Fruit fly (Drosophila melanogaster) whole organism, embryonic: ENCODE results near the gene Vps13D.

Source experiments
- Adf1 ChIP-seq: fragments of 200-800 bp; sonication (Bioruptor generic); IDR thresholded peaks from 2 replicates; pipeline ENCODE4 v1.3.6; 2022; ENCODE audit warnings: missing biosample characterization, missing genetic modification characterization
- Asciz ChIP-seq: fragments of 200-800 bp; sonication (Bioruptor generic); optimal IDR thresholded peaks from 2 replicates; lab custom pipeline; 2017; ENCODE audit warnings: missing biosample characterization, mild to moderate bottlenecking, missing genetic modification characterization, missing genetic modification reagents
- Awh ChIP-seq: fragments of 200-800 bp; sonication (Bioruptor generic); IDR thresholded peaks from 2 replicates; pipeline ENCODE4, ENCODE4 v1.3.6; 2022; ENCODE audit warnings: missing biosample characterization, missing genetic modification characterization
- B-H1 ChIP-seq: fragments of 200-800 bp; sonication (Bioruptor generic); IDR thresholded peaks from 3 replicates; pipeline ENCODE4 v1.3.6; 2022; ENCODE audit warnings: missing biosample characterization, missing genetic modification characterization
- CG10267 ChIP-seq: fragments of 200-800 bp; sonication (Bioruptor generic); optimal IDR thresholded peaks from 2 replicates; lab custom pipeline; 2018; ENCODE audit warnings: missing biosample characterization, mild to moderate bottlenecking, missing genetic modification characterization, moderate library complexity
- CG11723 ChIP-seq: fragments of 200-800 bp; sonication (Bioruptor generic); optimal IDR thresholded peaks from 2 replicates; lab custom pipeline; 2017; ENCODE audit warnings: missing biosample characterization, mild to moderate bottlenecking, missing genetic modification characterization
- CG12391 ChIP-seq: fragments of 200-800 bp; sonication (Bioruptor generic); optimal IDR thresholded peaks from 3 replicates; lab custom pipeline; 2018; ENCODE audit warnings: missing biosample characterization, mild to moderate bottlenecking, missing genetic modification characterization, moderate library complexity
- CG13894 ChIP-seq: fragments of 200-800 bp; sonication (Bioruptor generic); optimal IDR thresholded peaks from 3 replicates; lab custom pipeline; 2018; ENCODE audit warnings: missing biosample characterization, mild to moderate bottlenecking, missing genetic modification characterization, moderate library complexity
- CG1603 ChIP-seq: fragments of 200-800 bp; sonication (Bioruptor generic); optimal IDR thresholded peaks from 2 replicates; lab custom pipeline; 2019; ENCODE audit warnings: missing biosample characterization, mild to moderate bottlenecking, missing genetic modification characterization, moderate library complexity
- CG16815 ChIP-seq: fragments of 200-800 bp; sonication (Bioruptor generic); optimal IDR thresholded peaks from 3 replicates; lab custom pipeline; 2017; ENCODE audit warnings: missing biosample characterization, mild to moderate bottlenecking, missing genetic modification characterization
- CG1792 ChIP-seq: fragments of 200-800 bp; sonication (Bioruptor generic); optimal IDR thresholded peaks from 2 replicates; lab custom pipeline; 2016; ENCODE audit warnings: missing biosample characterization, missing genetic modification characterization
- CG18599 ChIP-seq: fragments of 200-800 bp; sonication (Bioruptor generic); optimal IDR thresholded peaks from 3 replicates; lab custom pipeline; 2017; ENCODE audit warnings: missing biosample characterization, missing genetic modification characterization, mild to moderate bottlenecking, moderate library complexity, missing genetic modification reagents
- CG4707 ChIP-seq: fragments of 200-800 bp; sonication (Bioruptor generic); optimal IDR thresholded peaks from 2 replicates; lab custom pipeline; 2018; ENCODE audit warnings: missing biosample characterization, mild to moderate bottlenecking, missing genetic modification characterization, moderate library complexity
- CG6272 ChIP-seq: fragments of 200-800 bp; sonication (Bioruptor generic); IDR thresholded peaks from 2 replicates; pipeline ENCODE4 v1.3.6; 2022; ENCODE audit warnings: missing biosample characterization, missing genetic modification characterization
- CG6791 ChIP-seq: fragments of 200-800 bp; sonication (Bioruptor generic); IDR thresholded peaks from 3 replicates; pipeline ENCODE4 v1.3.6; 2022; ENCODE audit warnings: missing biosample characterization, missing genetic modification characterization; ENCODE audit not compliant: partially characterized antibody
- CG7928 ChIP-seq: fragments of 200-800 bp; sonication (Bioruptor generic); optimal IDR thresholded peaks from 2 replicates; lab custom pipeline; 2017; ENCODE audit warnings: missing biosample characterization, mild to moderate bottlenecking, missing genetic modification characterization
- CG8478 ChIP-seq: fragments of >200 bp; optimal IDR thresholded peaks from 2 replicates; lab custom pipeline; 2018
- Camta ChIP-seq: fragments of 200-800 bp; sonication (Bioruptor generic); optimal IDR thresholded peaks from 2 replicates; lab custom pipeline; 2016; ENCODE audit warnings: missing biosample characterization, missing genetic modification characterization
- Fer2 ChIP-seq: fragments of 200-800 bp; sonication (Bioruptor generic); optimal IDR thresholded peaks from 2 replicates; lab custom pipeline; 2018; ENCODE audit warnings: missing biosample characterization, mild to moderate bottlenecking, missing genetic modification characterization, moderate library complexity
- Gug ChIP-seq: fragments of 200-800 bp; sonication (Bioruptor generic); IDR thresholded peaks from 4 replicates; pipeline ENCODE4 v1.3.6; 2022; ENCODE audit warnings: missing biosample characterization, missing genetic modification characterization
- HHEX ChIP-seq: fragments of 200-800 bp; sonication (Bioruptor generic); optimal IDR thresholded peaks from 3 replicates; lab custom pipeline; 2017; ENCODE audit warnings: missing biosample characterization, mild to moderate bottlenecking, missing genetic modification characterization, missing genetic modification reagents
- HLH4C ChIP-seq: fragments of 200-800 bp; sonication (Bioruptor generic); IDR thresholded peaks from 3 replicates; pipeline ENCODE4 v1.3.6; 2022; ENCODE audit warnings: missing biosample characterization, missing genetic modification characterization; ENCODE audit not compliant: partially characterized antibody
- Hr39 ChIP-seq: fragments of >200 bp; optimal IDR thresholded peaks from 2 replicates; lab custom pipeline; 2017
- Med ChIP-seq: fragments of 200-800 bp; sonication (Bioruptor generic); peaks from one replicate; lab custom pipeline; 2016; ENCODE audit warnings: missing biosample characterization, missing genetic modification characterization, mild to moderate bottlenecking, inconsistent platforms, moderate library complexity
- NC2β ChIP-seq: fragments of 200-800 bp; sonication (Bioruptor generic); optimal IDR thresholded peaks from 2 replicates; lab custom pipeline; 2016; ENCODE audit warnings: missing biosample characterization, missing genetic modification characterization
- NFAT ChIP-seq: fragments of 200-800 bp; sonication (Bioruptor generic); IDR thresholded peaks from 2 replicates; pipeline ENCODE4 v1.3.6; 2022; ENCODE audit warnings: missing biosample characterization, missing genetic modification characterization
- Nf-YB ChIP-seq: fragments of 200-800 bp; sonication (Bioruptor generic); optimal IDR thresholded peaks from 3 replicates; lab custom pipeline; 2019; ENCODE audit warnings: missing biosample characterization, mild to moderate bottlenecking, missing genetic modification characterization, moderate library complexity
- Oaz ChIP-seq: fragments of 200-800 bp; sonication (Bioruptor generic); IDR thresholded peaks from 2 replicates; pipeline ENCODE4 v1.3.6; 2022; ENCODE audit warnings: missing biosample characterization, missing genetic modification characterization
- Oli ChIP-seq: fragments of 200-800 bp; sonication (Bioruptor generic); optimal IDR thresholded peaks from 2 replicates; lab custom pipeline; 2018; ENCODE audit warnings: missing biosample characterization, mild to moderate bottlenecking, missing genetic modification characterization, moderate library complexity
- Sox100B ChIP-seq: fragments of 200-800 bp; sonication (Bioruptor generic); optimal IDR thresholded peaks from 3 replicates; lab custom pipeline; 2018; ENCODE audit warnings: missing biosample characterization, mild to moderate bottlenecking, missing genetic modification characterization
- Stat92E ChIP-seq, 3 experiments: fragments of >200 bp in 2 of 3; fragments of 200-800 bp in 1 of 3; sonication (Bioruptor generic) in 1 of 3; optimal IDR thresholded peaks; 2 replicates each; lab custom pipeline; 2017 to 2019; ENCODE audit warnings: missing biosample characterization in 3 of 3, missing genetic modification characterization in 3 of 3, mild to moderate bottlenecking in 1 of 3, moderate library complexity in 1 of 3
- Tbp ChIP-seq: fragments of >200 bp; optimal IDR thresholded peaks from 2 replicates; lab custom pipeline; 2018; ENCODE audit warnings: missing biosample characterization, missing genetic modification characterization
- al ChIP-seq: fragments of 200-800 bp; sonication (Bioruptor generic); IDR thresholded peaks from 2 replicates; pipeline ENCODE4 v1.3.6; 2022; ENCODE audit warnings: missing biosample characterization, missing genetic modification characterization
- bab2 ChIP-seq: fragments of 200-800 bp; sonication (Bioruptor generic); optimal IDR thresholded peaks from 2 replicates; lab custom pipeline; 2016; ENCODE audit warnings: missing biosample characterization, missing genetic modification characterization
- cas ChIP-seq: fragments of 200-800 bp; sonication (Bioruptor generic); IDR thresholded peaks from 2 replicates; pipeline ENCODE4 v1.3.6; 2022; ENCODE audit warnings: missing biosample characterization, missing genetic modification characterization
- chif ChIP-seq, 2 experiments: fragments of 200-800 bp; sonication (Bioruptor generic); optimal IDR thresholded peaks; 3 replicates each; lab custom pipeline; 2016; ENCODE audit warnings: missing biosample characterization in 2 of 2, missing genetic modification characterization in 2 of 2
- crol ChIP-seq: fragments of 200-800 bp; sonication (Bioruptor generic); IDR thresholded peaks from 2 replicates; pipeline ENCODE4 v1.3.6; 2022; ENCODE audit warnings: missing biosample characterization, missing genetic modification characterization
- dpn ChIP-seq, 2 experiments: fragments of 200-800 bp; sonication (Bioruptor generic); optimal IDR thresholded peaks; 3 replicates each; lab custom pipeline; 2016; ENCODE audit warnings: missing biosample characterization in 2 of 2, missing genetic modification characterization in 2 of 2
- ftz-f1 ChIP-seq: fragments of 200-800 bp; sonication (Bioruptor generic); optimal IDR thresholded peaks from 2 replicates; lab custom pipeline; 2016; ENCODE audit warnings: missing biosample characterization, missing genetic modification characterization
- gfzf ChIP-seq: fragments of 200-800 bp; sonication (Bioruptor generic); optimal IDR thresholded peaks from 2 replicates; lab custom pipeline; 2016; ENCODE audit warnings: missing biosample characterization, mild to moderate bottlenecking, missing genetic modification characterization, moderate library complexity
- gro ChIP-seq: fragments of 200-800 bp; sonication (Bioruptor generic); optimal IDR thresholded peaks from 2 replicates; lab custom pipeline; 2016; ENCODE audit warnings: missing biosample characterization, missing genetic modification characterization
- mirr ChIP-seq: fragments of 200-800 bp; sonication (Bioruptor generic); optimal IDR thresholded peaks from 3 replicates; lab custom pipeline; 2018; ENCODE audit warnings: missing biosample characterization, mild to moderate bottlenecking, missing genetic modification characterization
- nmo ChIP-seq: fragments of 200-800 bp; sonication (Bioruptor generic); optimal IDR thresholded peaks from 2 replicates; lab custom pipeline; 2018; ENCODE audit warnings: missing biosample characterization, mild to moderate bottlenecking, missing genetic modification characterization, moderate library complexity
- nom ChIP-seq: fragments of 200-800 bp; sonication (Bioruptor generic); optimal IDR thresholded peaks from 2 replicates; lab custom pipeline; 2017; ENCODE audit warnings: missing biosample characterization, missing genetic modification characterization, mild to moderate bottlenecking, moderate library complexity, missing genetic modification reagents
- psq ChIP-seq: fragments of 200-800 bp; sonication (Bioruptor generic); optimal IDR thresholded peaks from 2 replicates; lab custom pipeline; 2017; ENCODE audit warnings: missing biosample characterization, missing genetic modification characterization
- sens ChIP-seq: fragments of 200-800 bp; sonication (Bioruptor generic); peaks from one replicate; lab custom pipeline; 2016; ENCODE audit warnings: missing biosample characterization, missing genetic modification characterization
- sna ChIP-seq: fragments of 200-800 bp; sonication (Bioruptor generic); IDR thresholded peaks from 2 replicates; pipeline ENCODE4 v1.3.6; 2022; ENCODE audit warnings: missing biosample characterization, missing genetic modification characterization; ENCODE audit not compliant: partially characterized antibody
- sqz ChIP-seq: fragments of 200-800 bp; sonication (Bioruptor generic); optimal IDR thresholded peaks from 3 replicates; lab custom pipeline; 2018; ENCODE audit warnings: missing biosample characterization, mild to moderate bottlenecking, missing genetic modification characterization
- unc-4 ChIP-seq: fragments of 200-800 bp; sonication (Bioruptor generic); IDR thresholded peaks from 2 replicates; pipeline ENCODE4 v1.3.6; 2022; ENCODE audit warnings: missing biosample characterization, missing genetic modification characterization; ENCODE audit not compliant: partially characterized antibody

The Vps13D gene

dm6 chr3L:12772740-12773686 lies 18.2 kb downstream of the Vps13D start, which contains the start of gene Hip1 (continued):
- TF ChIP-seq Awh (GFP tag; lab: Robert Waterston, UW) = peak; percentile 53; the same call in 1 of the 2 replicates
- TF ChIP-seq Oaz (GFP tag; lab: Robert Waterston, UW) = no peak
- no peak for TF ChIP-seq CG4707 (GFP tag; lab: Kevin White, UChicago)
- peak; percentile 96 for TF ChIP-seq mirr (GFP tag; lab: Kevin White, UChicago)
- no peak for TF ChIP-seq Oli
- TF ChIP-seq sqz (GFP tag; lab: Kevin White, UChicago) = no peak
- TF ChIP-seq Fer2 (tag; lab: Kevin White, UChicago) = no peak
- TF ChIP-seq Hr39 (lab: Kevin White, UChicago) = no peak
- TF ChIP-seq CG18599 (GFP tag; lab: Kevin White, UChicago) = no peak
- no peak for TF ChIP-seq Nf-YB (GFP tag; lab: Kevin White, UChicago)
- no peak for TF ChIP-seq dpn (GFP tag; optimal IDR thresholded peaks at IDR 0.05; lab: Kevin White, UChicago)
- no peak for TF ChIP-seq CG10267
- TF ChIP-seq CG6272 (GFP tag; lab: Robert Waterston, UW) = no peak
- TF ChIP-seq NFAT (GFP tag; lab: Robert Waterston, UW) = no peak
- no peak for TF ChIP-seq chif (GFP tag; optimal IDR thresholded peaks at IDR 0.05; lab: Kevin White, UChicago)
- no peak; the same call in 3 of the 4 replicates for TF ChIP-seq Gug (GFP tag; lab: Robert Waterston, UW)
- peak; percentile 79 for TF ChIP-seq HLH4C (GFP tag; lab: Robert Waterston, UW)
- TF ChIP-seq CG6791 (GFP tag; lab: Robert Waterston, UW) = peak; percentile 89
- no peak for TF ChIP-seq ftz-f1
- no peak for TF ChIP-seq CG12391 (tag; lab: Kevin White, UChicago)
- TF ChIP-seq Stat92E (GFP tag; optimal IDR thresholded peaks at IDR 0.05; lab: Kevin White, UChicago) = no peak
- no peak for TF ChIP-seq al (GFP tag; lab: Robert Waterston, UW)
- TF ChIP-seq NC2β (GFP tag; lab: Kevin White, UChicago) = no peak
- no peak for TF ChIP-seq CG8478 (lab: Kevin White, UChicago)
- no peak for TF ChIP-seq sens
- no peak for TF ChIP-seq psq
- TF ChIP-seq HHEX (GFP tag; lab: Kevin White, UChicago) = no peak
- TF ChIP-seq Asciz (GFP tag; lab: Kevin White, UChicago) = no peak
- no peak for TF ChIP-seq B-H1 (GFP tag; lab: Robert Waterston, UW)
- no peak for TF ChIP-seq nom (GFP tag; lab: Kevin White, UChicago)
- no peak for TF ChIP-seq Tbp (GFP tag; lab: Kevin White, UChicago)
- peak; percentile 15 for TF ChIP-seq gfzf
- TF ChIP-seq Sox100B = no peak
- no peak for TF ChIP-seq CG1603
- TF ChIP-seq gro (GFP tag; lab: Kevin White, UChicago) = no peak
- no peak for TF ChIP-seq Camta (GFP tag; lab: Kevin White, UChicago)
- TF ChIP-seq Adf1 (GFP tag; lab: Robert Waterston, UW) = no peak
- peak; percentile 91 for TF ChIP-seq unc-4 (GFP tag; lab: Robert Waterston, UW)
- no peak for TF ChIP-seq CG13894
- no peak for TF ChIP-seq nmo
- no peak for TF ChIP-seq cas (GFP tag; lab: Robert Waterston, UW)
- no peak for TF ChIP-seq Med (GFP tag; lab: Kevin White, UChicago)
- TF ChIP-seq CG1792 (GFP tag; lab: Kevin White, UChicago) = no peak
- TF ChIP-seq bab2 (GFP tag; lab: Kevin White, UChicago) = no peak
- peak; percentile 85 for TF ChIP-seq sna (GFP tag; lab: Robert Waterston, UW)
- no peak for TF ChIP-seq CG7928 (GFP tag; lab: Kevin White, UChicago)
- TF ChIP-seq CG11723 (GFP tag; lab: Kevin White, UChicago) = no peak
- TF ChIP-seq CG16815 = no peak
- no peak for TF ChIP-seq crol
